Fruit fly (Drosophila melanogaster) whole organism, wandering third instar larva: Measurements from ENCODE around the gene galla-2.

Source experiments
- CG32264 ChIP-seq: fragments of 200-800 bp; sonication (Bioruptor generic); optimal IDR thresholded peaks from 2 replicates; lab custom pipeline; 2016; ENCODE audit warnings: missing biosample characterization, missing genetic modification characterization
- CG9705 ChIP-seq: fragments of 200-800 bp; sonication (Bioruptor generic); optimal IDR thresholded peaks from 2 replicates; lab custom pipeline; 2018; ENCODE audit warnings: missing biosample characterization, mild to moderate bottlenecking, missing genetic modification characterization
- CrebA ChIP-seq: fragments of 200-800 bp; sonication (Bioruptor generic); optimal IDR thresholded peaks from 2 replicates; lab custom pipeline; 2016; ENCODE audit warnings: missing biosample characterization, mild to moderate bottlenecking, missing genetic modification characterization, borderline replicate concordance
- HLH106 ChIP-seq: fragments of 200-800 bp; optimal IDR thresholded peaks from 3 replicates; lab custom pipeline; 2019; ENCODE audit warnings: missing biosample characterization, mild to moderate bottlenecking, missing genetic modification characterization, moderate library complexity
- Hnf4 ChIP-seq: fragments of 200-800 bp; sonication (Bioruptor generic); optimal IDR thresholded peaks from 2 replicates; lab custom pipeline; 2016; ENCODE audit warnings: missing biosample characterization, mild to moderate bottlenecking, missing genetic modification characterization
- Hr83 ChIP-seq: fragments of 200-300 bp; sonication (Bioruptor generic); optimal IDR thresholded peaks from 2 replicates; lab custom pipeline; 2016; ENCODE audit warnings: missing biosample characterization, mild to moderate bottlenecking, missing genetic modification characterization, moderate library complexity; ENCODE audit not compliant: poor library complexity, severe bottlenecking
- OdsH ChIP-seq: fragments of 200-800 bp; sonication (Bioruptor generic); optimal IDR thresholded peaks from 2 replicates; lab custom pipeline; 2016; ENCODE audit warnings: missing biosample characterization, mild to moderate bottlenecking, missing genetic modification characterization
- Sp1 ChIP-seq: fragments of 200-800 bp; sonication (Bioruptor generic); optimal IDR thresholded peaks from 3 replicates; lab custom pipeline; 2019; ENCODE audit warnings: missing biosample characterization, mild to moderate bottlenecking, missing genetic modification characterization, moderate library complexity
- dl ChIP-seq, 2 experiments: fragments of 175-275, 200-275 bp in 1 of 2; fragments of 200-275 bp in 1 of 2; sonication (Bioruptor generic); optimal IDR thresholded peaks; lab custom pipeline; 2018; ENCODE audit warnings: mild to moderate bottlenecking in 2 of 2, missing biosample characterization in 2 of 2, missing genetic modification characterization in 2 of 2, moderate library complexity in 2 of 2; ENCODE audit not compliant: partially characterized antibody in 2 of 2, insufficient read depth in 1 of 2
- dsf ChIP-seq: sonication (Bioruptor generic); optimal IDR thresholded peaks from 2 replicates; lab custom pipeline; 2016; ENCODE audit warnings: missing biosample characterization, missing genetic modification characterization, borderline replicate concordance
- ey ChIP-seq: fragments of 200-800 bp; sonication (Bioruptor generic); optimal IDR thresholded peaks from 2 replicates; lab custom pipeline; 2016; ENCODE audit warnings: missing biosample characterization, missing genetic modification characterization
- foxo ChIP-seq, 2 experiments: fragments of 200-800 bp; sonication (Bioruptor generic); optimal IDR thresholded peaks; 2 replicates in 1 of 2; 3 replicates in 1 of 2; lab custom pipeline; 2016 to 2017; ENCODE audit warnings: missing biosample characterization in 2 of 2, missing genetic modification characterization in 2 of 2
- fru ChIP-seq: fragments of 200-800 bp; sonication (Bioruptor generic); optimal IDR thresholded peaks from 3 replicates; lab custom pipeline; 2016; ENCODE audit warnings: missing biosample characterization, mild to moderate bottlenecking, missing genetic modification characterization
- h ChIP-seq: fragments of 200-800 bp; sonication (Bioruptor generic); optimal IDR thresholded peaks from 3 replicates; lab custom pipeline; 2016; ENCODE audit warnings: missing biosample characterization, mild to moderate bottlenecking, missing genetic modification characterization
- pan ChIP-seq: fragments of >200 bp; optimal IDR thresholded peaks from 2 replicates; lab custom pipeline; 2017
- psq ChIP-seq: fragments of 200-800 bp; sonication (Bioruptor generic); optimal IDR thresholded peaks from 3 replicates; lab custom pipeline; 2017; ENCODE audit warnings: missing biosample characterization, mild to moderate bottlenecking, missing genetic modification characterization, moderate library complexity
- rgr ChIP-seq: fragments of 200-800 bp; sonication (Bioruptor generic); optimal IDR thresholded peaks from 3 replicates; lab custom pipeline; 2016; ENCODE audit warnings: missing biosample characterization, mild to moderate bottlenecking, missing genetic modification characterization
- sage ChIP-seq: fragments of 200-800 bp; sonication (Bioruptor generic); optimal IDR thresholded peaks from 2 replicates; lab custom pipeline; 2016; ENCODE audit warnings: missing biosample characterization, mild to moderate bottlenecking, missing genetic modification characterization
- usp ChIP-seq: fragments of >200 bp; optimal IDR thresholded peaks from 2 replicates; lab custom pipeline; 2017; ENCODE audit warnings: missing biosample characterization, missing genetic modification characterization
- woc ChIP-seq: sonication (Bioruptor generic); optimal IDR thresholded peaks from 2 replicates; lab custom pipeline; 2016; ENCODE audit warnings: missing biosample characterization, mild to moderate bottlenecking, missing genetic modification characterization

Gene galla-2

dm6 chr3L:10927953-10928352 lies 45.3 kb downstream of the galla-2 start (continued):
- TF ChIP-seq usp (no peak), Hnf4 (GFP tag; lab: Kevin White, UChicago) (no peak), OdsH (GFP tag; lab: Kevin White, UChicago) (peak; percentile 43), CrebA (GFP tag; lab: Kevin White, UChicago) (no peak), woc (GFP tag; lab: Kevin White, UChicago) (no peak), sage (peak; percentile 16), rgr (peak; percentile 36), Hr83 (no peak)

- peak; percentile 2 for TF ChIP-seq rgr
- no peak for TF ChIP-seq CG32264
- TF ChIP-seq dsf, result no peak
- TF ChIP-seq HLH106 (tag; lab: Kevin White, UChicago), result peak; percentile 64
- peak; percentile 39 for TF ChIP-seq woc (GFP tag; lab: Kevin White, UChicago)
- TF ChIP-seq fru (GFP tag; lab: Kevin White, UChicago), result peak; percentile 86
- TF ChIP-seq foxo (GFP tag; optimal IDR thresholded peaks at IDR 0.05; lab: Kevin White, UChicago), result peak in 1 of 2 experiments; percentile 24
- TF ChIP-seq CG9705 (GFP tag; lab: Kevin White, UChicago), result peak; percentile 40
- peak; percentile 2 for TF ChIP-seq psq (GFP tag; lab: Kevin White, UChicago)
Observed at dm6 chr3L:10928801-10929200, 46.1 kb downstream of the galla-2 start.

- TF ChIP-seq h (GFP tag; lab: Kevin White, UChicago) (peak; percentile 15), ey (GFP tag; lab: Kevin White, UChicago) (no peak), fru (GFP tag; lab: Kevin White, UChicago) (peak; percentile 1), psq (GFP tag; lab: Kevin White, UChicago) (peak; percentile 19), Sp1 (GFP tag; lab: Kevin White, UChicago) (peak; percentile 12), pan (lab: Kevin White, UChicago) (no peak), rgr (peak; percentile 23), CG9705 (GFP tag; lab: Kevin White, UChicago) (no peak), foxo (GFP tag; optimal IDR thresholded peaks at IDR 0.05; lab: Kevin White, UChicago) (peak in 1 of 2 experiments; percentile 44), Hnf4 (GFP tag; lab: Kevin White, UChicago) (no peak), OdsH (GFP tag; lab: Kevin White, UChicago) (peak; percentile 36), HLH106 (tag; lab: Kevin White, UChicago) (peak; percentile 32), dl (GFP tag; optimal IDR thresholded peaks at IDR 0.05; lab: Kevin White, UChicago; ENCODE audit: insufficient read depth in 1 of 2, partially characterized antibody in 2 of 2) (no peak)
- TF ChIP-seq, all 38 proteins: peak for 8
Observed at dm6 chr3L:10931430-10931829, 48.7 kb downstream of the galla-2 start.
